Fruit fly (Drosophila melanogaster): ENCODE results near the gene 5-HT2A.

The 5-HT2A gene

DNA sequence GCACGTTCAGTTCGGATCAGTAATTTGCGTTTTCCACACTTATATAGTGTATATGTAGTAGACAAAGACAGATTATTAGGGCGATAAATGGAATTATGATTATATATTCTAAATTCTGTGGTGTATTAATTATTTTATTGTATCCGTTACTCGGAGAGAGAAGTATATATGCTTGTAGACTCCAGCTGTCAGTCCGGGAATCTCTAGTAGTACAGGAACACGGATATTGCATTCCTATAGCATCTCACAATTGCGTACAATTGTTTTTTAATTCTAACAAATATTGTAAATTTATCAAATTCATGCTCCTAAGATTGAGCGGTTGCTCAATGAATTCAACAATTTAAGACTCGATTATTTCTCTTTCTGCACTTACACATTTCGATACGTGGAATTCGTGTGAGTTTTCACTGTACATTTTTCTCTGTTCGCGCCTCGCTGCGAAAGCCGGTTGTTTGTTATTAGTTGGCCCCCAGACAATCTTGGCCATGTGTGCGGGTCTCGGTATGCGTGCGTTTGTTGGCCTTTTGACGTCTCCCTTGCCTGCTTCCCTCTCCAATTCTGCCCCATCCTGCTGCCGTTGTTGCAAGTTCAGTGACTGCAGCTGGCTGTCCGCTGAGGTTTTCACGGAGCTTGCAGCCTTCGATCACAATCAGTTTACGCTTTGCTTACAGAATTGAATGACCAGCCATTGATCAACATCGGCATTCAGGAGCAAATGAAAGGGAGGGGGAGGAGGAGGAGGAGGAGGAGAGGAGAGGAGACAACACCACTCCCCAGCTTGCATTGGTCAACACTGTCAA is 54.9 kb downstream of the 5-HT2A start (continued):
- TF ChIP-seq vri (GFP tag; optimal IDR thresholded peaks at IDR 0.05) (no peak), CG6854 (GFP tag; optimal IDR thresholded peaks at IDR 0.05) (peak; percentile 45), Sox14 (GFP tag; optimal IDR thresholded peaks at IDR 0.05) (peak; percentile 62), CG4318 (GFP tag; optimal IDR thresholded peaks at IDR 0.05) (peak; percentile 71), CG31627 (GFP tag; optimal IDR thresholded peaks at IDR 0.05) (peak; percentile 64), fkh (GFP tag; optimal IDR thresholded peaks at IDR 0.05) (no peak), Hr39 (GFP tag; optimal IDR thresholded peaks at IDR 0.05) (peak; percentile 59), dac (GFP tag; optimal IDR thresholded peaks at IDR 0.05) (peak; percentile 35), CG11762 (GFP tag; optimal IDR thresholded peaks at IDR 0.05; ENCODE audit: insufficient read depth) (peak; percentile 10), CG10669 (GFP tag; optimal IDR thresholded peaks at IDR 0.05) (no peak), cyc (GFP tag; optimal IDR thresholded peaks at IDR 0.05) (peak; percentile 66), pdm3 (GFP tag; optimal IDR thresholded peaks at IDR 0.05) (peak; percentile 64), Eip93F (GFP tag; optimal IDR thresholded peaks at IDR 0.05) (no peak), CG7368 (GFP tag; optimal IDR thresholded peaks at IDR 0.05) (no peak), topi (GFP tag; optimal IDR thresholded peaks at IDR 0.05) (peak; percentile 76), Eip75B (GFP tag; optimal IDR thresholded peaks at IDR 0.05) (peak; percentile 66), Sox15 (GFP tag; optimal IDR thresholded peaks at IDR 0.05) (peak; percentile 42), spab (GFP tag; optimal IDR thresholded peaks at IDR 0.05) (peak; percentile 49), CG3919 (GFP tag; optimal IDR thresholded peaks at IDR 0.05) (peak; percentile 62), CG34406 (GFP tag; optimal IDR thresholded peaks at IDR 0.05) (peak; percentile 54), CG8319 (GFP tag; optimal IDR thresholded peaks at IDR 0.05) (no peak), fd85E (GFP tag; optimal IDR thresholded peaks at IDR 0.05) (no peak), CG9139 (GFP tag; optimal IDR thresholded peaks at IDR 0.05) (no peak), ss (GFP tag; optimal IDR thresholded peaks at IDR 0.05) (no peak)

DNA sequence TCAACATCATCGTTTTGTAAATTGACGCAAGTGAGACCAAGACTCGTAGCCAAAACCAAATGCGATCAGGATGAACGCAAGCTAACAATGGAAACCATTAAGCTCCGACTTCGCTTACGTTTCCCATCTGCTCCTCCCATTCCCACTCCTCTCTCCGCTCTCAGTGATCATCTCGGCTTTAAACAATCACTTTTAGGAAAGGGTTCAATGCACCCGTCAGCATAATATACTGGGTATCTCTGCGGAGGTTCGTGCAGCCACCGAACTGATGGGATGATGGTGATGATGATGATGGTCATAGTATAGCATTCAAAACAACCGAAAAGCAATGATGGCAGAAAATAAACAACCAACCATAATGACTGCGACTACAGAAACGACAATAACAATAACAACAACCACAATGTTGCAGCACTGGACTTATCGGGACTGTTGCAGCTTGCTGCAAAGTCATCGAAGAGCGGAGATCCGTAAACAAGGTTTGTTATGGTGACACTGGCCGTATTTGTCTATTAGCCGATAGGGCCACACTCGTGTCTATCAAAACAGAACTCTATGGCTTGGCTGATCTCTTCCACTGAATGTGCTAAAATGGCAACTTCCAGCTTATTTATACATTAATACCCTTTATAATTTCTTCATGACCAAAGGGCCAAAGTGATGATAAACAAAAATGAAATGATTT is 64.5 kb downstream of the 5-HT2A start:
- TF ChIP-seq dsx (GFP tag; optimal IDR thresholded peaks at IDR 0.05; ENCODE audit: poor library complexity, severe bottlenecking) (peak; percentile 22), ss (GFP tag; optimal IDR thresholded peaks at IDR 0.05) (no peak), achi (GFP tag; optimal IDR thresholded peaks at IDR 0.05) (no peak)

- no peak for TF ChIP-seq Sox102F (GFP tag; optimal IDR thresholded peaks at IDR 0.05)
- TF ChIP-seq Hr38 (GFP tag; optimal IDR thresholded peaks at IDR 0.05), result no peak
- no peak for TF ChIP-seq salr (GFP tag; optimal IDR thresholded peaks at IDR 0.05)
- no peak for TF ChIP-seq CG9139 (GFP tag; optimal IDR thresholded peaks at IDR 0.05)
- TF ChIP-seq Hr4 (GFP tag; optimal IDR thresholded peaks at IDR 0.05), result no peak
- TF ChIP-seq CG6854 (GFP tag; optimal IDR thresholded peaks at IDR 0.05), result no peak
Observed at dm6 chr3R:4678362-4678761, 65.7 kb downstream of the 5-HT2A start.
